Fruit fly (Drosophila melanogaster) whole organism, pupa: ENCODE data around the gene CG34282.

ENCODE experiments used
- CG10348 ChIP-seq: fragments of 200-800 bp; sonication (Bioruptor generic); IDR thresholded peaks from 2 replicates; pipeline ENCODE4 v1.3.6; 2022; ENCODE audit warnings: missing biosample characterization, missing genetic modification characterization
- CG12605 ChIP-seq: fragments of 200-800 bp; sonication (Bioruptor generic); IDR thresholded peaks from 2 replicates; pipeline ENCODE4 v1.3.6; 2022; ENCODE audit warnings: missing biosample characterization, missing genetic modification characterization
- CG13204 ChIP-seq: fragments of 200-800 bp; sonication (Bioruptor generic); optimal IDR thresholded peaks from 2 replicates; lab custom pipeline; 2018; ENCODE audit warnings: missing biosample characterization, mild to moderate bottlenecking, missing genetic modification characterization, moderate library complexity
- CG14655 ChIP-seq: fragments of 200-800 bp; sonication (Bioruptor generic); optimal IDR thresholded peaks from 3 replicates; lab custom pipeline; 2017; ENCODE audit warnings: mild to moderate bottlenecking, missing biosample characterization, missing genetic modification reagents, missing genetic modification characterization
- CG15710 ChIP-seq: fragments of 200-800 bp; sonication (Bioruptor generic); optimal IDR thresholded peaks from 2 replicates; lab custom pipeline; 2018; ENCODE audit warnings: missing biosample characterization, mild to moderate bottlenecking, missing genetic modification characterization, moderate library complexity
- CG17806 ChIP-seq: fragments of 200-800 bp; sonication (Bioruptor generic); optimal IDR thresholded peaks from 2 replicates; lab custom pipeline; 2018; ENCODE audit warnings: missing biosample characterization, mild to moderate bottlenecking, missing genetic modification characterization, moderate library complexity
- CG32121 ChIP-seq: fragments of 200-800 bp; sonication (Bioruptor generic); IDR thresholded peaks from 2 replicates; pipeline ENCODE4 v1.3.6; 2022; ENCODE audit warnings: missing biosample characterization, missing genetic modification characterization
- CG34367 ChIP-seq: fragments of 200-800 bp; sonication (Bioruptor generic); optimal IDR thresholded peaks from 2 replicates; lab custom pipeline; 2018; ENCODE audit warnings: missing biosample characterization, mild to moderate bottlenecking, missing genetic modification characterization
- CG4496 ChIP-seq: fragments of 200-800 bp; sonication (Bioruptor generic); IDR thresholded peaks from 3 replicates; pipeline ENCODE4 v1.3.6; 2022; ENCODE audit warnings: missing biosample characterization, missing genetic modification characterization
- CG8159 ChIP-seq: fragments of 200-800 bp; sonication (Bioruptor generic); optimal IDR thresholded peaks from 3 replicates; lab custom pipeline; 2018; ENCODE audit warnings: missing biosample characterization, mild to moderate bottlenecking, missing genetic modification characterization, moderate library complexity
- CG8301 ChIP-seq: fragments of 200-800 bp; sonication (Bioruptor generic); optimal IDR thresholded peaks from 2 replicates; lab custom pipeline; 2018; ENCODE audit warnings: missing biosample characterization, mild to moderate bottlenecking, missing genetic modification characterization
- CG9948 ChIP-seq: fragments of 200-800 bp; sonication (Bioruptor generic); optimal IDR thresholded peaks from 2 replicates; lab custom pipeline; 2018; ENCODE audit warnings: missing biosample characterization, mild to moderate bottlenecking, missing genetic modification characterization, moderate library complexity
- D1 ChIP-seq: fragments of 200-800 bp; sonication (Bioruptor generic); optimal IDR thresholded peaks from 2 replicates; lab custom pipeline; 2018; ENCODE audit warnings: missing biosample characterization, mild to moderate bottlenecking, missing genetic modification characterization, moderate library complexity
- EcR ChIP-seq: fragments of 200-800 bp; sonication (Bioruptor generic); optimal IDR thresholded peaks from 3 replicates; lab custom pipeline; 2019; ENCODE audit warnings: missing biosample characterization, missing genetic modification characterization, mild to moderate bottlenecking, moderate library complexity, missing genetic modification reagents
- Ets98B ChIP-seq: fragments of 200-800 bp; sonication (Bioruptor generic); IDR thresholded peaks from 2 replicates; pipeline ENCODE4 v1.3.6; 2022; ENCODE audit warnings: missing biosample characterization, missing genetic modification characterization
- Pif1A ChIP-seq: fragments of 200-800 bp; sonication (Bioruptor generic); optimal IDR thresholded peaks from 3 replicates; lab custom pipeline; 2016; ENCODE audit warnings: missing biosample characterization, missing genetic modification characterization
- Pif1B ChIP-seq: fragments of 200-800 bp; sonication (Bioruptor generic); optimal IDR thresholded peaks from 3 replicates; lab custom pipeline; 2016; ENCODE audit warnings: missing biosample characterization, missing genetic modification characterization
- Snoo ChIP-seq: fragments of 200-800 bp; sonication (Bioruptor generic); optimal IDR thresholded peaks from 3 replicates; lab custom pipeline; 2017; ENCODE audit warnings: missing biosample characterization, mild to moderate bottlenecking, missing genetic modification characterization, inconsistent platforms
- fd96Ca ChIP-seq: fragments of 200-800 bp; sonication (Bioruptor generic); IDR thresholded peaks from 3 replicates; pipeline ENCODE4 v1.3.6; 2022; ENCODE audit warnings: missing biosample characterization, missing genetic modification characterization
- gl ChIP-seq: fragments of 200-800 bp; sonication (Bioruptor generic); optimal IDR thresholded peaks from 2 replicates; lab custom pipeline; 2018; ENCODE audit warnings: missing biosample characterization, mild to moderate bottlenecking, missing genetic modification characterization
- rn ChIP-seq: fragments of 200-800 bp; sonication (Bioruptor generic); IDR thresholded peaks from 2 replicates; pipeline ENCODE4 v1.3.6; 2022; ENCODE audit warnings: missing biosample characterization, missing genetic modification characterization

The CG34282 gene

DNA sequence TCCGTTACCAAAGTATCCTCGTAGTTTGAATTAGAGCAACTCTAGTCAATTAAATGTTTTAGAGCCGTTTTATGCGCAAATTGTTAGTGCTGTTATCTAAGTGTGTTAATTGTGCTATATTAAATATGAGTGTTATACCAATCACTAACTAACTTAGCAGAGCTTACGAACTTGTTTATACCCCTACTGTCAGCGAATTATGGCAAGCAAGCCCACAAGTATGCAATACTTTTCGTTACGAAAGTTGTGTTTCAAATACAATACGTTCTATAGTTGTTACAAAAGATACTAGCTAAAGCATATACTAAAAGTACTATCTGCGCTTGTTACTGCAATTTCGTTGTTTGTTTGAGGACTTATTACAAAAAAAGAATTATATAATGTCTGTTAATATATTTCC is 36.2 kb downstream of the CG34282 start:
- TF ChIP-seq CG8159 (no peak), CG17806 (tag; lab: Kevin White, UChicago) (no peak), Pif1B (no peak), CG4496 (no peak), Snoo (no peak), CG13204 (GFP tag; lab: Kevin White, UChicago) (no peak), Pif1A (no peak), gl (tag; lab: Kevin White, UChicago) (no peak), CG12605 (GFP tag; lab: Robert Waterston, UW) (no peak), EcR (GFP tag; lab: Kevin White, UChicago) (no peak)

- TF ChIP-seq CG13204 (GFP tag; lab: Kevin White, UChicago) = no peak
- no peak for TF ChIP-seq fd96Ca (GFP tag; lab: Robert Waterston, UW)
- no peak for TF ChIP-seq rn (GFP tag; lab: Robert Waterston, UW)
- TF ChIP-seq D1 (tag; lab: Kevin White, UChicago) = no peak
- no peak for TF ChIP-seq CG17806 (tag; lab: Kevin White, UChicago)
- TF ChIP-seq CG9948 = no peak
- no peak for TF ChIP-seq Ets98B (GFP tag; lab: Robert Waterston, UW)
- TF ChIP-seq CG32121 (GFP tag; lab: Robert Waterston, UW) = no peak
- no peak for TF ChIP-seq CG12605 (GFP tag; lab: Robert Waterston, UW)
- no peak for TF ChIP-seq CG34367 (tag; lab: Kevin White, UChicago)
- no peak for TF ChIP-seq CG14655 (GFP tag; lab: Kevin White, UChicago)
- TF ChIP-seq CG8159 = no peak
- no peak for TF ChIP-seq Pif1B
- no peak for TF ChIP-seq Snoo
- no peak for TF ChIP-seq CG15710
- no peak for TF ChIP-seq EcR (GFP tag; lab: Kevin White, UChicago)
- no peak for TF ChIP-seq gl (tag; lab: Kevin White, UChicago)
- TF ChIP-seq, all 21 proteins: peak for 0
Measured at dm6 chr3R:18732381-18732780, 37.3 kb downstream of the CG34282 start, which contains the start of gene CG14302. CG14302 (plus strand) TSS chr3R:18732681.

dm6 chr3R:18733580-18733979 is 38.5 kb downstream of the CG34282 start:
- TF ChIP-seq Pif1A = no peak

dm6 chr3R:18738086-18738485 is 43.0 kb downstream of the CG34282 start:
- TF ChIP-seq CG34367 (tag; lab: Kevin White, UChicago) = no peak
- TF ChIP-seq Pif1B = no peak
- no peak for TF ChIP-seq CG4496
- TF ChIP-seq EcR (GFP tag; lab: Kevin White, UChicago) = no peak
- TF ChIP-seq D1 (tag; lab: Kevin White, UChicago) = no peak
- no peak for TF ChIP-seq CG12605 (GFP tag; lab: Robert Waterston, UW)
- no peak for TF ChIP-seq CG14655 (GFP tag; lab: Kevin White, UChicago)
- TF ChIP-seq Pif1A = no peak
- no peak for TF ChIP-seq CG15710
- no peak for TF ChIP-seq CG17806 (tag; lab: Kevin White, UChicago)
- no peak for TF ChIP-seq CG8159
- no peak for TF ChIP-seq Snoo
- TF ChIP-seq fd96Ca (GFP tag; lab: Robert Waterston, UW) = no peak
- no peak for TF ChIP-seq CG8301 (tag; lab: Kevin White, UChicago)
- no peak for TF ChIP-seq CG32121 (GFP tag; lab: Robert Waterston, UW)
- TF ChIP-seq CG9948 = no peak
- TF ChIP-seq rn (GFP tag; lab: Robert Waterston, UW) = no peak
- no peak for TF ChIP-seq gl (tag; lab: Kevin White, UChicago)
- TF ChIP-seq Ets98B (GFP tag; lab: Robert Waterston, UW) = no peak

DNA sequence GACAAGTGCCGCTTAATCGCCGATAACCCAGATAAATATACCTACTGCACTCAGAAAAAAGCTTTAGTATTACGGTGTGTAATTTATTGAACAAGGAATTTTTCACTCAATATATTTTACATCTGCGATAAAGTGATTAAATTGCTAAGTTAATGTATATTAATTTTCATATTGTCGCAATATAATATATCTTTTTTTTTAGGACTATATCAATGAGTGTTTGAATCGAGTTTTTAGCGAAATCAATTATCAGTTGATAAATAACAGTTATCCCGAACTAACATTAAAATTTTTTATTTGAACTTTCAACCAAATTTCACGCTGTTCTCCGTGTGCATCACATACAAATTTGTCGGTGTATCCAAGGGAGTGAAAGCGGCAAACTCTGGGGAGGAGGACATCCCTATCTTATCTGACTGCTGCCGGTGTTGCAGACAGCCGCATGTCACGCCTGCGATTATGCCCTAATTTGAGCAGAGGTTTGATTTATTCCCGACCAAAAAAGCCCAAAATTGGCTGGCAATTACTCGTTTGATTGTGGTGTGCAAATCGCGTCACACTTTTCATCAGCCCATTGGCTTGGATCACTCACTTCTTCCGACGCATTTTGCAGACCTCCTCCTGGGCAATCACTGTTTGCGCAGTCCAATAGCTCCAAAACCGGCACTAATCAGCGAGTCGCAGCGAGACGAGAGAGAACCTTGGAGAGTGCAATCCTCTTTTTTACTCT is 43.8 kb downstream of the CG34282 start:
- TF ChIP-seq CG34367 (tag; lab: Kevin White, UChicago) = no peak
- no peak for TF ChIP-seq CG8159
- TF ChIP-seq CG9948 = peak; percentile 44
- peak; percentile 24 for TF ChIP-seq CG17806 (tag; lab: Kevin White, UChicago)
- TF ChIP-seq Snoo = peak; percentile 11
- no peak for TF ChIP-seq Pif1A

DNA sequence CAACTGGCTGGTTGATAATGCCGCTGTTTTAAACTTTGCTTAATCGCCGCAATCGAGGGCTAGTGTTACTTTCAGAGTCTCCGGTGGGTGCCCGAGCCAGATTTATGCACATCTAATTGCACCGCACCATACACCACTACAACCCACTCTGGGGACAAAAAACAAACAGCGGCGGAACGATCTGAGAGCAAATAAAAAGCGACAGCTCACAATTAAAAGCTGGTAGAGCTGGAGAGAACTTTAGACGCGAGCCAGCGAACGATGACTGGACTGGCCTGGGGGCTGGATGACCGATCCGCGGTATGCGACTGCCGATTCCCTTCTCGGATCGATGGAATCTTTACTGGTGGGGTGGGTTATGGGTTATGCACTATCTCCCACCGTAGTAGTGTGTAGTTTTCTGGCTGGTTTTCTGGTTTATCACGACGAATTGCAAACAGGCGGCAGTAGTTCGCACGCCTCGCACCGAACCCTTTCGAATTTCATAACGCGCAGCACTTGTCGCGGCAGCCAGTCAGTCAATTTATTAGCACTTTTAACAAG is 44.5 kb downstream of the CG34282 start:
- TF ChIP-seq Pif1A (no peak), CG15710 (peak; percentile 7), rn (GFP tag; lab: Robert Waterston, UW) (no peak), CG9948 (no peak), CG4496 (peak; percentile 57; the same call in 1 of the 3 replicates), CG8159 (no peak), CG14655 (GFP tag; lab: Kevin White, UChicago) (peak; percentile 56), gl (tag; lab: Kevin White, UChicago) (peak; percentile 4), Snoo (no peak), Ets98B (GFP tag; lab: Robert Waterston, UW) (no peak), CG13204 (GFP tag; lab: Kevin White, UChicago) (no peak), CG8301 (tag; lab: Kevin White, UChicago) (peak; percentile 7), fd96Ca (GFP tag; lab: Robert Waterston, UW) (no peak), CG32121 (GFP tag; lab: Robert Waterston, UW) (peak; percentile 40; the same call in 1 of the 2 replicates), CG10348 (GFP tag; lab: Robert Waterston, UW) (no peak), Pif1B (no peak), CG34367 (tag; lab: Kevin White, UChicago) (no peak), CG12605 (GFP tag; lab: Robert Waterston, UW) (peak; percentile 53; the same call in 1 of the 2 replicates), EcR (GFP tag; lab: Kevin White, UChicago) (peak; percentile 64), CG17806 (tag; lab: Kevin White, UChicago) (peak; percentile 19), D1 (tag; lab: Kevin White, UChicago) (no peak)
